Fruit fly (Drosophila melanogaster) whole organism, embryonic: ENCODE data around the gene pod1.

Source experiments
- ATbp ChIP-seq: fragments of 200-800 bp; sonication (Bioruptor generic); optimal IDR thresholded peaks from 2 replicates; lab custom pipeline; 2017; ENCODE audit warnings: missing biosample characterization, mild to moderate bottlenecking, missing genetic modification characterization, missing genetic modification reagents
- CG10147 ChIP-seq: fragments of 200-800 bp; sonication (Bioruptor generic); optimal IDR thresholded peaks from 2 replicates; lab custom pipeline; 2019; ENCODE audit warnings: missing biosample characterization, mild to moderate bottlenecking, missing genetic modification characterization, moderate library complexity
- CG11504 ChIP-seq: fragments of 200-800 bp; sonication (Bioruptor generic); optimal IDR thresholded peaks from 3 replicates; lab custom pipeline; 2019; ENCODE audit warnings: missing biosample characterization, mild to moderate bottlenecking, missing genetic modification characterization, moderate library complexity
- CG13287 ChIP-seq: fragments of 200-800 bp; sonication (Bioruptor generic); IDR thresholded peaks from 2 replicates; pipeline ENCODE4 v1.3.6; 2022; ENCODE audit warnings: missing biosample characterization, missing genetic modification characterization; ENCODE audit not compliant: partially characterized antibody
- CG13894 ChIP-seq: fragments of 200-800 bp; sonication (Bioruptor generic); optimal IDR thresholded peaks from 3 replicates; lab custom pipeline; 2018; ENCODE audit warnings: missing biosample characterization, mild to moderate bottlenecking, missing genetic modification characterization, moderate library complexity
- CG3065 ChIP-seq: fragments of 200-800 bp; sonication (Bioruptor generic); optimal IDR thresholded peaks from 2 replicates; lab custom pipeline; 2016; ENCODE audit warnings: missing biosample characterization, missing genetic modification characterization
- CG3163 ChIP-seq: fragments of 200-800 bp; sonication (Bioruptor generic); optimal IDR thresholded peaks from 3 replicates; lab custom pipeline; 2016; ENCODE audit warnings: missing biosample characterization, missing genetic modification characterization
- CG32532 ChIP-seq: fragments of 200-800 bp; sonication (Bioruptor generic); IDR thresholded peaks from 2 replicates; pipeline ENCODE4 v1.3.6; 2022; ENCODE audit warnings: missing biosample characterization, missing genetic modification characterization
- CG34376 ChIP-seq: fragments of 200-800 bp; sonication (Bioruptor generic); optimal IDR thresholded peaks from 2 replicates; lab custom pipeline; 2018; ENCODE audit warnings: missing biosample characterization, mild to moderate bottlenecking, missing genetic modification characterization
- CG8944 ChIP-seq: fragments of 200-800 bp; sonication (Bioruptor generic); optimal IDR thresholded peaks from 3 replicates; lab custom pipeline; 2016; ENCODE audit warnings: missing biosample characterization, missing genetic modification characterization
- CHES-1-like ChIP-seq: fragments of 200-800 bp; sonication (Bioruptor generic); optimal IDR thresholded peaks from 2 replicates; lab custom pipeline; 2016; ENCODE audit warnings: missing biosample characterization, missing genetic modification characterization
- Fer2 ChIP-seq: fragments of 200-800 bp; sonication (Bioruptor generic); optimal IDR thresholded peaks from 2 replicates; lab custom pipeline; 2018; ENCODE audit warnings: missing biosample characterization, mild to moderate bottlenecking, missing genetic modification characterization, moderate library complexity
- HLH4C ChIP-seq: fragments of 200-800 bp; sonication (Bioruptor generic); IDR thresholded peaks from 3 replicates; pipeline ENCODE4 v1.3.6; 2022; ENCODE audit warnings: missing biosample characterization, missing genetic modification characterization; ENCODE audit not compliant: partially characterized antibody
- HLHmδ ChIP-seq: fragments of 200-800 bp; sonication (Bioruptor generic); optimal IDR thresholded peaks from 2 replicates; lab custom pipeline; 2018; ENCODE audit warnings: missing biosample characterization, mild to moderate bottlenecking, missing genetic modification characterization, moderate library complexity
- HmgZ ChIP-seq: fragments of 200-800 bp; sonication (Bioruptor generic); optimal IDR thresholded peaks from 2 replicates; lab custom pipeline; 2018; ENCODE audit warnings: missing biosample characterization, mild to moderate bottlenecking, missing genetic modification characterization
- Hr3 ChIP-seq: fragments of 200-800 bp; sonication (Bioruptor generic); optimal IDR thresholded peaks from 3 replicates; lab custom pipeline; 2016; ENCODE audit warnings: missing biosample characterization, missing genetic modification characterization
- Jarid2 ChIP-seq: fragments of 200-800 bp; sonication (Bioruptor generic); optimal IDR thresholded peaks from 3 replicates; lab custom pipeline; 2017; ENCODE audit warnings: mild to moderate bottlenecking, missing biosample characterization, missing genetic modification reagents, missing genetic modification characterization
- Lhr ChIP-seq: fragments of 200-800 bp; sonication (Bioruptor generic); optimal IDR thresholded peaks from 3 replicates; lab custom pipeline; 2017; ENCODE audit warnings: mild to moderate bottlenecking, missing biosample characterization, missing genetic modification reagents, missing genetic modification characterization
- Lpt ChIP-seq: fragments of >200 bp; optimal IDR thresholded peaks from 2 replicates; lab custom pipeline; 2018; ENCODE audit warnings: missing biosample characterization, missing genetic modification characterization
- Med ChIP-seq: fragments of 200-800 bp; sonication (Bioruptor generic); peaks from one replicate; lab custom pipeline; 2016; ENCODE audit warnings: missing biosample characterization, missing genetic modification characterization, mild to moderate bottlenecking, inconsistent platforms, moderate library complexity
- NFAT ChIP-seq: fragments of 200-800 bp; sonication (Bioruptor generic); IDR thresholded peaks from 2 replicates; pipeline ENCODE4 v1.3.6; 2022; ENCODE audit warnings: missing biosample characterization, missing genetic modification characterization
- NfI ChIP-seq: fragments of 200-800 bp; sonication (Bioruptor generic); optimal IDR thresholded peaks from 3 replicates; lab custom pipeline; 2018; ENCODE audit warnings: missing biosample characterization, mild to moderate bottlenecking, missing genetic modification characterization, moderate library complexity
- Side ChIP-seq: fragments of 200-800 bp; sonication (Bioruptor generic); optimal IDR thresholded peaks from 2 replicates; lab custom pipeline; 2016; ENCODE audit warnings: missing biosample characterization, missing genetic modification characterization
- Ssrp ChIP-seq: fragments of 200-800 bp; sonication (Bioruptor generic); optimal IDR thresholded peaks from 2 replicates; lab custom pipeline; 2018; ENCODE audit warnings: missing biosample characterization, mild to moderate bottlenecking, missing genetic modification characterization, moderate library complexity
- Taf1 ChIP-seq: fragments of 200-800 bp; sonication (Bioruptor generic); IDR thresholded peaks from 2 replicates; pipeline ENCODE4 v1.3.6; 2022; ENCODE audit warnings: missing biosample characterization, missing genetic modification characterization
- Tbp ChIP-seq: fragments of >200 bp; optimal IDR thresholded peaks from 2 replicates; lab custom pipeline; 2018; ENCODE audit warnings: missing biosample characterization, missing genetic modification characterization
- Xbp1 ChIP-seq: fragments of 200-800 bp; sonication (Bioruptor generic); optimal IDR thresholded peaks from 3 replicates; lab custom pipeline; 2016; ENCODE audit warnings: missing biosample characterization, mild to moderate bottlenecking, missing genetic modification characterization
- ase ChIP-seq: fragments of 200-800 bp; sonication (Bioruptor generic); IDR thresholded peaks from 3 replicates; pipeline ENCODE4 v1.3.6; 2022; ENCODE audit warnings: missing biosample characterization, missing genetic modification characterization
- ash1 ChIP-seq: fragments of 200-800 bp; sonication (Bioruptor generic); optimal IDR thresholded peaks from 2 replicates; lab custom pipeline; 2018; ENCODE audit warnings: missing biosample characterization, mild to moderate bottlenecking, missing genetic modification characterization
- chinmo ChIP-seq: fragments of 200-800 bp; sonication (Bioruptor generic); IDR thresholded peaks from 4 replicates; pipeline ENCODE4 v1.3.6; 2022; ENCODE audit warnings: missing biosample characterization, missing genetic modification characterization; ENCODE audit not compliant: partially characterized antibody
- crc ChIP-seq: fragments of 200-800 bp; sonication (Bioruptor generic); optimal IDR thresholded peaks from 2 replicates; lab custom pipeline; 2016; ENCODE audit warnings: missing biosample characterization, missing genetic modification characterization
- dmrt11E ChIP-seq: fragments of 200-800 bp; sonication (Bioruptor generic); optimal IDR thresholded peaks from 3 replicates; lab custom pipeline; 2018; ENCODE audit warnings: missing biosample characterization, mild to moderate bottlenecking, missing genetic modification characterization, moderate library complexity
- exex ChIP-seq: fragments of 200-800 bp; sonication (Bioruptor generic); optimal IDR thresholded peaks from 4 replicates; lab custom pipeline; 2018; ENCODE audit warnings: missing biosample characterization, mild to moderate bottlenecking, missing genetic modification characterization, moderate library complexity
- ftz-f1 ChIP-seq: fragments of 200-800 bp; sonication (Bioruptor generic); optimal IDR thresholded peaks from 2 replicates; lab custom pipeline; 2016; ENCODE audit warnings: missing biosample characterization, missing genetic modification characterization
- gem ChIP-seq: fragments of 200-800 bp; sonication (Bioruptor generic); optimal IDR thresholded peaks from 2 replicates; lab custom pipeline; 2019; ENCODE audit warnings: missing biosample characterization, mild to moderate bottlenecking, missing genetic modification characterization, moderate library complexity
- gfzf ChIP-seq: fragments of 200-800 bp; sonication (Bioruptor generic); optimal IDR thresholded peaks from 2 replicates; lab custom pipeline; 2016; ENCODE audit warnings: missing biosample characterization, mild to moderate bottlenecking, missing genetic modification characterization, moderate library complexity
- grn ChIP-seq: fragments of 200-800 bp; sonication (Bioruptor generic); optimal IDR thresholded peaks from 3 replicates; lab custom pipeline; 2017; ENCODE audit warnings: missing biosample characterization, missing genetic modification characterization
- gsb-n ChIP-seq: fragments of 200-800 bp; sonication (Bioruptor generic); optimal IDR thresholded peaks from 3 replicates; lab custom pipeline; 2018; ENCODE audit warnings: missing biosample characterization, mild to moderate bottlenecking, missing genetic modification characterization
- ken ChIP-seq: fragments of 200-800 bp; sonication (Bioruptor generic); IDR thresholded peaks from 3 replicates; pipeline ENCODE4 v1.3.6; 2022; ENCODE audit warnings: missing biosample characterization, missing genetic modification characterization
- pum ChIP-seq: fragments of 200-800 bp; sonication (Bioruptor generic); optimal IDR thresholded peaks from 2 replicates; lab custom pipeline; 2016; ENCODE audit warnings: missing biosample characterization, missing genetic modification characterization
- repo ChIP-seq: fragments of 200-800 bp; sonication (Bioruptor generic); optimal IDR thresholded peaks from 2 replicates; lab custom pipeline; 2016; ENCODE audit warnings: missing biosample characterization, missing genetic modification characterization
- salm ChIP-seq: fragments of 200-800 bp; sonication (Bioruptor generic); optimal IDR thresholded peaks from 2 replicates; lab custom pipeline; 2018; ENCODE audit warnings: missing biosample characterization, mild to moderate bottlenecking, missing genetic modification characterization
- sc ChIP-seq, 3 experiments: fragments of >200 bp in 2 of 3; fragments of 200-800 bp in 1 of 3; sonication (Bioruptor generic) in 1 of 3; optimal IDR thresholded peaks; 2 replicates in 2 of 3; 3 replicates in 1 of 3; lab custom pipeline; 2017; ENCODE audit warnings: mild to moderate bottlenecking in 1 of 3, missing biosample characterization in 1 of 3, missing genetic modification characterization in 1 of 3, missing genetic modification reagents in 1 of 3
- slbo ChIP-seq: fragments of 200-800 bp; sonication (Bioruptor generic); IDR thresholded peaks from 2 replicates; pipeline ENCODE4 v1.3.6; 2022; ENCODE audit warnings: missing biosample characterization, missing genetic modification characterization
- sob ChIP-seq: fragments of 200-800 bp; sonication (Bioruptor generic); IDR thresholded peaks from 2 replicates; pipeline ENCODE4 v1.3.6; 2022; ENCODE audit warnings: missing biosample characterization, missing genetic modification characterization
- stc ChIP-seq: fragments of 200-800 bp; sonication (Bioruptor generic); IDR thresholded peaks from 2 replicates; pipeline ENCODE4 v1.3.6; 2022; ENCODE audit warnings: missing biosample characterization, missing genetic modification characterization
- unpg ChIP-seq: fragments of 200-800 bp; sonication (Bioruptor generic); optimal IDR thresholded peaks from 3 replicates; lab custom pipeline; 2018; ENCODE audit warnings: missing biosample characterization, mild to moderate bottlenecking, missing genetic modification characterization, moderate library complexity
- zen2 ChIP-seq: fragments of 200-800 bp; sonication (Bioruptor generic); IDR thresholded peaks from 3 replicates; pipeline ENCODE4 v1.3.6; 2022; ENCODE audit warnings: missing biosample characterization, missing genetic modification characterization; ENCODE audit not compliant: partially characterized antibody
- zfh2 ChIP-seq: fragments of 200-800 bp; sonication (Bioruptor generic); optimal IDR thresholded peaks from 2 replicates; lab custom pipeline; 2016; ENCODE audit warnings: missing biosample characterization, missing genetic modification characterization

Gene pod1

DNA sequence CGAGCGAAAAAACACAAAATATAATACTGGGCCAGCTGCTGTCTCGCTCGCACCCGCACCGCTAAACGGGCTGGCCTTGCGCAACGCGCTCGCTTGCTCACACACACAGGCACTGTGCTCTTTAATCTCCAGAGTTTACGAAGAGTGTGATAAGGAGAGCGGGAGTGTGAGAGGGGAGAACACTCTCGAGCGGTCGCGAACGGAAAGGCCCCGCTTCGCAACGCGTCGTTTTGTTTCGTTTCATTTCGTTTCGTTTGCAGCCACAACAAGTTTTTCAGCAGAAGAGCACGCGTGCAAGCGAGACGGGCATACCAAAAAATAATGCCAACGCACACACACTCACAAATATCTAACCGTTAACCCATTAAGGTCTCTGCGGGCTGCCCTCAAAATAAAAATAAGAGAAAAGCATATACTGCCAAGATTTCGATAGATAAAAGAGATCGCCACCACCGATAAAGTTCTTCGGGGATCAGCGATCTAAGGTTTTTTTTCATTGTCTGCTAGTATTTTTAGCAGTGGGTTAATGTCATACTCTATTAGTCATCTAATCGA lies 58.1 kb downstream of the pod1 start (continued):
- TF ChIP-seq gfzf (GFP tag; lab: Kevin White, UChicago) (no peak), salm (tag; lab: Kevin White, UChicago) (no peak), CG10147 (peak; percentile 56), CG3163 (GFP tag; lab: Kevin White, UChicago) (peak; percentile 63), Tbp (GFP tag; lab: Kevin White, UChicago) (no peak), Jarid2 (GFP tag; lab: Kevin White, UChicago) (no peak), Lhr (GFP tag; lab: Kevin White, UChicago) (no peak), unpg (GFP tag; lab: Kevin White, UChicago) (peak; percentile 41), exex (tag; lab: Kevin White, UChicago) (peak; percentile 30), Lpt (GFP tag; lab: Kevin White, UChicago) (no peak), NfI (peak; percentile 38), slbo (GFP tag; lab: Robert Waterston, UW) (peak; percentile 74), grn (peak; percentile 89), dmrt11E (tag; lab: Kevin White, UChicago) (no peak), ken (GFP tag; lab: Robert Waterston, UW) (0 out of 3 replicates have a peak, but pooled peaks have one; percentile 49), CG11504 (peak; percentile 65), CG13894 (tag; lab: Kevin White, UChicago) (peak; percentile 93), repo (no peak), Med (GFP tag; lab: Kevin White, UChicago) (peak; percentile 95), NFAT (GFP tag; lab: Robert Waterston, UW) (peak; percentile 59; the same call in 1 of the 2 replicates), HLHmδ (GFP tag; lab: Kevin White, UChicago) (peak; percentile 53), gem (peak; percentile 72), zfh2 (GFP tag; lab: Kevin White, UChicago) (peak; percentile 66), sc (optimal IDR thresholded peaks at IDR 0.05; lab: Kevin White, UChicago) (no peak), sc (GFP tag; optimal IDR thresholded peaks at IDR 0.05; lab: Kevin White, UChicago) (no peak), crc (no peak), ftz-f1 (GFP tag; lab: Kevin White, UChicago) (peak; percentile 90), CG32532 (GFP tag; lab: Robert Waterston, UW) (peak; percentile 80), chinmo (peak; percentile 99), HLH4C (GFP tag; lab: Robert Waterston, UW) (no peak; the same call in 2 of the 3 replicates), CG8944 (GFP tag; lab: Kevin White, UChicago) (no peak), Hr3 (peak; percentile 6), CG34376 (GFP tag; lab: Kevin White, UChicago) (peak; percentile 88), CG3065 (GFP tag; lab: Kevin White, UChicago) (peak; percentile 20), ash1 (GFP tag; lab: Kevin White, UChicago) (no peak), stc (GFP tag; lab: Robert Waterston, UW) (0 out of 2 replicates have a peak, but pooled peaks have one; percentile 13), Side (GFP tag; lab: Kevin White, UChicago) (no peak), CG13287 (GFP tag; lab: Robert Waterston, UW) (peak; percentile 41; the same call in 1 of the 2 replicates), CHES-1-like (GFP tag; lab: Kevin White, UChicago) (peak; percentile 29), pum (GFP tag; lab: Kevin White, UChicago) (peak; percentile 22), ase (GFP tag; lab: Robert Waterston, UW) (no peak), zen2 (GFP tag; lab: Robert Waterston, UW) (no peak), Fer2 (tag; lab: Kevin White, UChicago) (peak; percentile 22), Ssrp (no peak), gsb-n (tag; lab: Kevin White, UChicago) (peak; percentile 21), HmgZ (peak; percentile 61), Xbp1 (GFP tag; lab: Kevin White, UChicago) (peak; percentile 17), sob (GFP tag; lab: Robert Waterston, UW) (peak; percentile 66), Taf1 (GFP tag; lab: Robert Waterston, UW) (peak; percentile 55; the same call in 1 of the 2 replicates), ATbp (no peak)
